Fruit fly (Drosophila melanogaster) whole organism, adult: Measurements from ENCODE around the gene Cyp28c1.
A peak's percentile ranks its signal among the peaks of the same experiment; 100 is the strongest.

Source experiments
- CG14711 ChIP-seq: fragments of 200-800 bp; sonication (Bioruptor generic); optimal IDR thresholded peaks from 2 replicates; lab custom pipeline; 2018; ENCODE audit warnings: missing biosample characterization, mild to moderate bottlenecking, missing genetic modification characterization, moderate library complexity
- CG33017 ChIP-seq: fragments of 200-800 bp; sonication (Bioruptor generic); optimal IDR thresholded peaks from 2 replicates; lab custom pipeline; 2018; ENCODE audit warnings: missing biosample characterization, mild to moderate bottlenecking, missing genetic modification characterization, moderate library complexity
- CG7045 ChIP-seq: fragments of 200-800 bp; sonication (Bioruptor generic); optimal IDR thresholded peaks from 2 replicates; lab custom pipeline; 2017; ENCODE audit warnings: missing biosample characterization, mild to moderate bottlenecking, missing genetic modification characterization
- CG7101 ChIP-seq: fragments of 200-800 bp; sonication (Bioruptor generic); optimal IDR thresholded peaks from 2 replicates; lab custom pipeline; 2018; ENCODE audit warnings: missing biosample characterization, mild to moderate bottlenecking, missing genetic modification characterization, moderate library complexity
- Crg-1 ChIP-seq: fragments of 200-800 bp; sonication (Bioruptor generic); optimal IDR thresholded peaks from 2 replicates; lab custom pipeline; 2016; ENCODE audit warnings: missing biosample characterization, missing genetic modification characterization
- cnc ChIP-seq, 2 experiments: fragments of >200 bp; optimal IDR thresholded peaks; 2 replicates each; lab custom pipeline; 2017
- kay ChIP-seq: fragments of 200-800 bp; sonication (Bioruptor generic); peaks from one replicate; lab custom pipeline; 2016; ENCODE audit warnings: missing biosample characterization, missing genetic modification characterization, borderline replicate concordance
- tj ChIP-seq: fragments of 200-800 bp; sonication (Bioruptor generic); optimal IDR thresholded peaks from 3 replicates; lab custom pipeline; 2017; ENCODE audit warnings: missing biosample characterization, mild to moderate bottlenecking, missing genetic modification characterization, moderate library complexity

dm6 chrX:11817183-11817972 is 22.0 kb upstream of the Cyp28c1 start:
- TF ChIP-seq CG33017 (tag; lab: Kevin White, UChicago) (no peak), CG14711 (tag; lab: Kevin White, UChicago) (no peak), cnc (optimal IDR thresholded peaks at IDR 0.05; lab: Kevin White, UChicago) (no peak), CG7101 (no peak), CG7045 (no peak), Crg-1 (GFP tag; lab: Kevin White, UChicago) (peak; percentile 37), kay (no peak), tj (GFP tag; lab: Kevin White, UChicago) (peak; percentile 86)
